Worm (Caenorhabditis elegans): ENCODE measurements around the gene K07H8.5.
A peak's percentile ranks its signal among the peaks of the same experiment; 100 is the strongest.

K07H8.5 gene

DNA sequence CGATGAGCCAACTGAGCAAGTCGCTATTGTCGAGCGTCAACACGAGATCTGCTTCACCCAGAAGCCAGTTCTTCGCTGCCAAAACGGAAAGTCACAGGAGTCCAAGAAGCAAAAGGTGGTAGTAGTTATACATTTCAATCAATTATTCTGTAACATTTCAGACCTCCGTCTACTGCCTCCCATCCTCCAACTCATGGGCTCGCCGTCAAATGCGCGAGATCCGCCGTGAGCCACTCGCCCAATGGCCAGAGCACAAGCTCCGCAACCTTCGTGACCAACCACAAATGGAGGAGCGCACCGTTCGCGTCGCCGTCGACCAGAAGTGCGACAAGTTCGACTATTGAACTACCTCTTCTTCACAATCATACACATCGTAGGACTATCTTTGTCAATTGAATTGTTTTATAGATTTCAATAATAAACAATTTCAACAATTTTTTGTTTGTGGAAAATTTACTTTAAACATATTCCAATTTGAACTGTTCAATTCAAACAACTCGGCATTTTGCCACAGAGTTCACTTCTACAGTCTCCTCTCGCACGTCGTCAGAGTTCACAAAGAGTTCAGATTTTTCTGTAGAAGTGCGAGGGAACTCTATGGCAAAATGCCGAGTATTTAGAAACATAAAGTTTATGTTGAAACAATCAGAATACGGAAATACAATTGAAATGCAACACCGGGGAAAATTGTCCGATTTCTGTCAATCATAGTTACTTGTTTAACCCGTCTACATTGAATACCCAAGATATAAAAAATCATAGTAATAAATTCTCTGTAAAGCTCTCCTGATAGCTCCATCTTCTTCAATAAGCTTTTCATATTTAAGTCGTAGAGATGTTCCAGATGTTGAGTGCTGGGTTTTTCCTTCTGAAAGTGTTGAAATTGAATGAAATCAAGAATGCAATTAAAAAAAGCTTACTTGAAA is 1.8 kb upstream of the K07H8.5 start:
- TF ChIP-seq ccch-3 (GFP tag; optimal IDR thresholded peaks at IDR 0.05) (no peak), unc-130 (GFP tag; optimal IDR thresholded peaks at IDR 0.05) (no peak), snpc-3.4 (tag; optimal IDR thresholded peaks at IDR 0.05) (no peak), hlh-26 (GFP tag; conservative IDR thresholded peaks at IDR 0.05) (no peak), athp-1 (tag; optimal IDR thresholded peaks at IDR 0.05) (no peak), snpc-4 (GFP tag; optimal IDR thresholded peaks at IDR 0.05) (no peak), snpc-4 (tag; optimal IDR thresholded peaks at IDR 0.05) (peak in 1 of 4 experiments; percentile 7), zfh-2 (GFP tag; conservative IDR thresholded peaks at IDR 0.05) (peak; percentile 85), lir-1 (GFP tag; conservative IDR thresholded peaks at IDR 0.05) (no peak), lsl-1 (GFP tag; optimal IDR thresholded peaks at IDR 0.05) (no peak), F52B5.7 (tag; optimal IDR thresholded peaks at IDR 0.05) (no peak), B0019.2 (GFP tag; conservative IDR thresholded peaks at IDR 0.05) (no peak), ama-1 (optimal IDR thresholded peaks at IDR 0.05) (peak; percentile 7), ama-1 (GFP tag; optimal IDR thresholded peaks at IDR 0.05) (no peak), mel-28 (tag; optimal IDR thresholded peaks at IDR 0.05; ENCODE audit: borderline replicate concordance) (no peak), sptf-2 (GFP tag; optimal IDR thresholded peaks at IDR 0.05) (no peak), nhr-120 (GFP tag; IDR thresholded peaks at IDR 0.05) (no peak), aptf-2 (GFP tag; conservative IDR thresholded peaks at IDR 0.05) (no peak), egrh-3 (GFP tag; IDR thresholded peaks at IDR 0.05) (peak; percentile 61; the same call in 1 of the 2 replicates), pha-4 (tag; optimal IDR thresholded peaks at IDR 0.05) (no peak), somi-1 (GFP tag; optimal IDR thresholded peaks at IDR 0.05) (no peak), mcd-1 (GFP tag; IDR thresholded peaks at IDR 0.05) (0 out of 2 replicates have a peak, but pooled peaks have one; percentile 39), nfya-1 (tag; optimal IDR thresholded peaks at IDR 0.05; ENCODE audit: borderline replicate concordance, insufficient read depth) (no peak), efl-1 (GFP tag; optimal IDR thresholded peaks at IDR 0.05) (no peak), him-1 (tag; optimal IDR thresholded peaks at IDR 0.05) (no peak), xnd-1 (tag; optimal IDR thresholded peaks at IDR 0.05) (no peak), lin-54 (GFP tag; optimal IDR thresholded peaks at IDR 0.05) (peak; percentile 34), Y56A3A.18 (GFP tag; IDR thresholded peaks at IDR 0.05) (no peak; the same call in 1 of the 2 replicates), Y95B8A.8 (GFP tag; IDR thresholded peaks at IDR 0.05) (0 out of 2 replicates have a peak, but pooled peaks have one; percentile 30), gei-17 (GFP tag; optimal IDR thresholded peaks at IDR 0.05) (no peak), ztf-26 (tag; optimal IDR thresholded peaks at IDR 0.05) (no peak), let-526 (GFP tag; IDR thresholded peaks at IDR 0.05) (peak; percentile 54; the same call in 1 of the 2 replicates), ceh-91 (GFP tag; IDR thresholded peaks at IDR 0.05) (no peak), tbx-9 (tag; optimal IDR thresholded peaks at IDR 0.05; ENCODE audit: borderline replicate concordance) (no peak), B0336.3 (GFP tag; IDR thresholded peaks at IDR 0.05) (peak; percentile 67), ztf-6 (GFP tag; IDR thresholded peaks at IDR 0.05) (no peak), atf-7 (tag; optimal IDR thresholded peaks at IDR 0.05) (peak; percentile 62), akir-1 (GFP tag; optimal IDR thresholded peaks at IDR 0.05) (no peak), sdz-38 (tag; optimal IDR thresholded peaks at IDR 0.05) (no peak), nhr-179 (tag; optimal IDR thresholded peaks at IDR 0.05) (no peak), mes-4 (tag; optimal IDR thresholded peaks at IDR 0.05) (no peak), ztf-3 (GFP tag; optimal IDR thresholded peaks at IDR 0.05) (no peak), attf-5 (GFP tag; optimal IDR thresholded peaks at IDR 0.05) (peak; percentile 15), T26A5.8 (tag; optimal IDR thresholded peaks at IDR 0.05) (no peak), ekl-4 (GFP tag; IDR thresholded peaks at IDR 0.05) (0 out of 2 replicates have a peak, but pooled peaks have one; percentile 38), C17E4.6 (GFP tag; IDR thresholded peaks at IDR 0.05) (no peak), snpc-1.3 (tag; optimal IDR thresholded peaks at IDR 0.05; ENCODE audit: insufficient read depth) (no peak)

Measured in whole organism, young adult.